Comparison of ENCODE assay signal across 2 worm cellular contexts in the genomic region with DNA sequence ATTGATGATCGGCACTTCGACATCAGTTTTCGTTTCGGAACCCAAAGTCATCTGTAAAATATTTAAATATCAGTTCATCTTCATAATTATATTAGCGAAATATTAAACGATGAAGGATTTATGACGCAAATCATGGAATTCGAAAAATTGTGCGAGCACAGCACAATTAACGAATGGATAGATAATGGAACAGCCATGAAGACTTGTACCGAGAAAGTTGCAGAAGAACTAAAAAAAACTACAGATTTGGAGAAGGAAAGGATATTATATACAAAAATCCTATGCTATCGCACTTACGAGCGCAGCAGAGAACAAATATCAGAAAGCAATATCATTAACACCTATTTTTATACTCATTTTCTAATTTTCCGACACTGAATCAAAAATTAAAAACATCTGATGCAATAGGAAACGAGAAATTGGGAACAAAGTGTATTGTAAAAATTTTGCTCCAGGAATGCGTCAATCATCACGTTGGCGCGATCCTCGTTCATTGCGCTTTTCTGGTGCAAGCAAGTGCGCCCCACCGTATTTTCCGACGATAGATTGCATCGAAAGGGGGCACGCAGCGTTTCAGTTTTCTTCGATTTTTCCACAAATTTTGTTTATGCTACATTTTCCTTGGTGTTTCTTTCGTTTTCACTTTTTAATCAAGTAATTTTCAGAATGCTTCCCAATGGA.
A peak's percentile ranks its signal among the peaks of the same experiment; 100 is the strongest.
TF ChIP-seq lines count a peak whose summit lies in the region.

Gene clu-1, minus strand, starts transcription at position 51 of the 681 bp plus-strand sequence.
Gene prp-40, plus strand, starts transcription at position 666 of the 681 bp plus-strand sequence.

TF ChIP-seq in whole organism, L1 larva, 84 proteins besides CTCF, POLR2A, EP300 and RAD21 (continued from another document):
- TF ChIP-seq zag-1 (tag; optimal IDR thresholded peaks at IDR 0.05; lab: Kevin White, UChicago) (no peak), dpl-1 (GFP tag; optimal IDR thresholded peaks at IDR 0.05; lab: Kevin White, UChicago) (peak; percentile 83 to 87 (median 86)), lin-13 (GFP tag; optimal IDR thresholded peaks at IDR 0.05; lab: Kevin White, UChicago) (peak; percentile 89), C34B4.2 (tag; optimal IDR thresholded peaks at IDR 0.05; lab: Kevin White, UChicago) (no peak), pag-3 (tag; optimal IDR thresholded peaks at IDR 0.05; lab: Kevin White, UChicago; ENCODE audit: borderline replicate concordance, insufficient read depth) (no peak), tlp-1 (tag; optimal IDR thresholded peaks at IDR 0.05; lab: Kevin White, UChicago) (no peak), vab-15 (tag; optimal IDR thresholded peaks at IDR 0.05; lab: Kevin White, UChicago) (no peak), elt-2 (tag; optimal IDR thresholded peaks at IDR 0.05; lab: Kevin White, UChicago) (peak; percentile 56), unc-30 (tag; optimal IDR thresholded peaks at IDR 0.05; lab: Kevin White, UChicago) (no peak), mdl-1 (tag; optimal IDR thresholded peaks at IDR 0.05; lab: Kevin White, UChicago) (peak in 1 of 2 experiments; percentile 83), aha-1 (tag; optimal IDR thresholded peaks at IDR 0.05; lab: Kevin White, UChicago) (peak; percentile 40), alr-1 (tag; optimal IDR thresholded peaks at IDR 0.05; lab: Kevin White, UChicago; ENCODE audit: borderline replicate concordance) (no peak), ces-1 (GFP tag; optimal IDR thresholded peaks at IDR 0.05; lab: Kevin White, UChicago) (no peak), grh-1 (GFP tag; IDR thresholded peaks at IDR 0.05; lab: Robert Waterston, UW) (peak; percentile 78), nhr-85 (tag; lab: Kevin White, UChicago) (peak; percentile 94), lin-15B (tag; optimal IDR thresholded peaks at IDR 0.05; lab: Kevin White, UChicago) (peak; percentile 93), lir-3 (tag; optimal IDR thresholded peaks at IDR 0.05; lab: Kevin White, UChicago; ENCODE audit: poor library complexity) (peak; percentile 65), nhr-47 (tag; optimal IDR thresholded peaks at IDR 0.05; lab: Kevin White, UChicago) (peak; percentile 93), fos-1 (tag; optimal IDR thresholded peaks at IDR 0.05; lab: Kevin White, UChicago) (peak; percentile 86), nhr-28 (tag; optimal IDR thresholded peaks at IDR 0.05; lab: Kevin White, UChicago) (no peak), ama-1 (optimal IDR thresholded peaks at IDR 0.05; lab: Kevin White, UChicago) (no peak), hlh-4 (tag; optimal IDR thresholded peaks at IDR 0.05; lab: Kevin White, UChicago) (no peak), ceh-90 (tag; optimal IDR thresholded peaks at IDR 0.05; lab: Kevin White, UChicago) (no peak), isw-1 (GFP tag; IDR thresholded peaks at IDR 0.05; lab: Robert Waterston, UW) (peak; percentile 88), F16B12.6 (tag; optimal IDR thresholded peaks at IDR 0.05; lab: Kevin White, UChicago) (peak; percentile 72), ceh-8 (GFP tag; optimal IDR thresholded peaks at IDR 0.05; lab: Kevin White, UChicago) (peak; percentile 79), lin-35 (GFP tag; optimal IDR thresholded peaks at IDR 0.05; lab: Kevin White, UChicago) (peak; percentile 90 to 93), jun-1 (tag; optimal IDR thresholded peaks at IDR 0.05; lab: Kevin White, UChicago) (peak; percentile 81), unc-130 (tag; optimal IDR thresholded peaks at IDR 0.05; lab: Kevin White, UChicago) (peak; percentile 88)

TF ChIP-seq in whole organism, young adult, 124 proteins besides CTCF, POLR2A, EP300 and RAD21 (continued from another document):
- TF ChIP-seq ztf-22 (GFP tag; optimal IDR thresholded peaks at IDR 0.05; lab: Kevin White, UChicago) (no peak), ceh-27 (GFP tag; optimal IDR thresholded peaks at IDR 0.05; lab: Kevin White, UChicago) (peak; percentile 85), F57C9.4 (tag; optimal IDR thresholded peaks at IDR 0.05; lab: Kevin White, UChicago) (no peak), aptf-2 (GFP tag; conservative IDR thresholded peaks at IDR 0.05; lab: Robert Waterston, UW) (no peak), zim-3 (tag; optimal IDR thresholded peaks at IDR 0.05; lab: Kevin White, UChicago) (no peak), F33H1.4 (GFP tag; IDR thresholded peaks at IDR 0.05; lab: Robert Waterston, UW) (peak; percentile 70), nhr-179 (tag; optimal IDR thresholded peaks at IDR 0.05; lab: Kevin White, UChicago) (no peak), somi-1 (GFP tag; optimal IDR thresholded peaks at IDR 0.05; lab: Kevin White, UChicago) (no peak), rcor-1 (GFP tag; IDR thresholded peaks at IDR 0.05; lab: Robert Waterston, UW) (peak; percentile 70), bed-1 (GFP tag; IDR thresholded peaks at IDR 0.05; lab: Robert Waterston, UW) (no peak), mxl-1 (tag; optimal IDR thresholded peaks at IDR 0.05; lab: Kevin White, UChicago) (no peak), F37B4.10 (GFP tag; IDR thresholded peaks at IDR 0.05; lab: Robert Waterston, UW) (no peak), fkh-3 (tag; optimal IDR thresholded peaks at IDR 0.05; lab: Kevin White, UChicago) (no peak), attf-6 (GFP tag; IDR thresholded peaks at IDR 0.05; lab: Robert Waterston, UW) (no peak), K12H6.12 (tag; optimal IDR thresholded peaks at IDR 0.05; lab: Kevin White, UChicago) (peak; percentile 70), F10E7.11 (tag; optimal IDR thresholded peaks at IDR 0.05; lab: Kevin White, UChicago) (no peak), let-607 (tag; optimal IDR thresholded peaks at IDR 0.05; lab: Kevin White, UChicago) (peak in 1 of 2 experiments; percentile 54), unc-130 (GFP tag; optimal IDR thresholded peaks at IDR 0.05; lab: Kevin White, UChicago) (peak; percentile 39), snpc-4 (GFP tag; optimal IDR thresholded peaks at IDR 0.05; lab: Kevin White, UChicago) (no peak), snpc-4 (tag; optimal IDR thresholded peaks at IDR 0.05; lab: Kevin White, UChicago) (peak; percentile 64 to 77 (median 70)), Y67H2A.10 (GFP tag; conservative IDR thresholded peaks at IDR 0.05; lab: Robert Waterston, UW) (no peak), B0261.1 (tag; optimal IDR thresholded peaks at IDR 0.05; lab: Kevin White, UChicago) (no peak), egl-18 (GFP tag; IDR thresholded peaks at IDR 0.05; lab: Robert Waterston, UW) (no peak), attf-5 (GFP tag; optimal IDR thresholded peaks at IDR 0.05; lab: Kevin White, UChicago) (peak; percentile 94), madf-6 (GFP tag; IDR thresholded peaks at IDR 0.05; lab: Robert Waterston, UW) (peak; percentile 79), mel-28 (tag; optimal IDR thresholded peaks at IDR 0.05; lab: Kevin White, UChicago; ENCODE audit: borderline replicate concordance) (no peak), tbx-9 (tag; optimal IDR thresholded peaks at IDR 0.05; lab: Kevin White, UChicago; ENCODE audit: borderline replicate concordance) (no peak), cebp-1 (GFP tag; IDR thresholded peaks at IDR 0.05; lab: Robert Waterston, UW) (no peak), cebp-1 (tag; optimal IDR thresholded peaks at IDR 0.05; lab: Kevin White, UChicago) (peak; percentile 78)
